Fruit fly (Drosophila melanogaster): ENCODE data around the gene dgt1.

- no peak for TF ChIP-seq CG31627 (GFP tag; optimal IDR thresholded peaks at IDR 0.05)
- no peak for TF ChIP-seq fd85E (GFP tag; optimal IDR thresholded peaks at IDR 0.05)
Measured at dm6 chr3R:29905164-29905563, 47.9 kb upstream of the dgt1 start, which contains the start of gene CG15515.

Data from whole organism, prepupa.